Fruit fly (Drosophila melanogaster): Measurements from ENCODE around the gene Rcd-1.

Gene Rcd-1

dm6 chrX:19663196-19663858 is 24.8 kb downstream of the Rcd-1 start (continued):
- TF ChIP-seq lola (GFP tag; optimal IDR thresholded peaks at IDR 0.05): peak in 1 of 3 experiments; percentile 65
- no peak for TF ChIP-seq CG12236 (GFP tag; optimal IDR thresholded peaks at IDR 0.05)
- TF ChIP-seq CG32772 (GFP tag; IDR thresholded peaks at IDR 0.05): no peak
- no peak for TF ChIP-seq CrebB (tag; optimal IDR thresholded peaks at IDR 0.05)
- TF ChIP-seq CG9727 (GFP tag; optimal IDR thresholded peaks at IDR 0.05): peak; percentile 78
- TF ChIP-seq Poxn (GFP tag; IDR thresholded peaks at IDR 0.05): no peak
- TF ChIP-seq grau (tag; optimal IDR thresholded peaks at IDR 0.05): peak; percentile 66
- no peak for TF ChIP-seq CG3838 (GFP tag; optimal IDR thresholded peaks at IDR 0.05)
- no peak for TF ChIP-seq CTCF (GFP tag; optimal IDR thresholded peaks at IDR 0.05)
- TF ChIP-seq CG18599 (GFP tag; optimal IDR thresholded peaks at IDR 0.05): peak; percentile 52
- no peak for TF ChIP-seq bigmax (GFP tag; optimal IDR thresholded peaks at IDR 0.05)
- 0 out of 2 replicates have a peak, but pooled peaks have one; percentile 28 for TF ChIP-seq ranshi (GFP tag; IDR thresholded peaks at IDR 0.05)
- peak; percentile 17 for TF ChIP-seq trem (tag; optimal IDR thresholded peaks at IDR 0.05)
- TF ChIP-seq dmrt11E (tag; optimal IDR thresholded peaks at IDR 0.05): peak; percentile 70
- TF ChIP-seq CG9876 (GFP tag; optimal IDR thresholded peaks at IDR 0.05): no peak
- peak; percentile 61 for TF ChIP-seq CG12104 (GFP tag; optimal IDR thresholded peaks at IDR 0.05)
- TF ChIP-seq Hr39 (optimal IDR thresholded peaks at IDR 0.05): no peak
- TF ChIP-seq dysf (GFP tag; IDR thresholded peaks at IDR 0.05): peak; percentile 37; the same call in 1 of the 3 replicates
- no peak for TF ChIP-seq peb (GFP tag; IDR thresholded peaks at IDR 0.05)
- TF ChIP-seq CG4360 (GFP tag; IDR thresholded peaks at IDR 0.05): no peak
- no peak for TF ChIP-seq CG6791 (GFP tag; IDR thresholded peaks at IDR 0.05; ENCODE audit: partially characterized antibody)
- TF ChIP-seq caup (GFP tag; optimal IDR thresholded peaks at IDR 0.05; ENCODE audit: severe bottlenecking): peak; percentile 10
- no peak for TF ChIP-seq Dip2 (GFP tag; IDR thresholded peaks at IDR 0.05)
- TF ChIP-seq Eip74EF (GFP tag; optimal IDR thresholded peaks at IDR 0.05): no peak
- no peak for TF ChIP-seq bab2 (GFP tag; optimal IDR thresholded peaks at IDR 0.05)
- TF ChIP-seq ftz-f1 (GFP tag; optimal IDR thresholded peaks at IDR 0.05): no peak
- TF ChIP-seq CG16779 (GFP tag; IDR thresholded peaks at IDR 0.05): no peak
- TF ChIP-seq ab (GFP tag; optimal IDR thresholded peaks at IDR 0.05): peak; percentile 4
- no peak for TF ChIP-seq CG10959 (GFP tag; IDR thresholded peaks at IDR 0.05)
- TF ChIP-seq CG18011 (GFP tag; optimal IDR thresholded peaks at IDR 0.05): no peak
- no peak for TF ChIP-seq unc-4 (GFP tag; IDR thresholded peaks at IDR 0.05; ENCODE audit: partially characterized antibody)
- no peak for TF ChIP-seq CG14860 (GFP tag; IDR thresholded peaks at IDR 0.05; ENCODE audit: partially characterized antibody)
- peak; percentile 53 for TF ChIP-seq CG11504 (tag; optimal IDR thresholded peaks at IDR 0.05)
- TF ChIP-seq Oli (tag; optimal IDR thresholded peaks at IDR 0.05): peak; percentile 65
- peak; percentile 76 for TF ChIP-seq CG2678 (tag; optimal IDR thresholded peaks at IDR 0.05)
- no peak for TF ChIP-seq Atf-2 (GFP tag; optimal IDR thresholded peaks at IDR 0.05)
- TF ChIP-seq Xbp1 (GFP tag; optimal IDR thresholded peaks at IDR 0.05): peak; percentile 38
- peak; percentile 67 for TF ChIP-seq CG13775 (GFP tag; optimal IDR thresholded peaks at IDR 0.05)
- TF ChIP-seq CG8388 (GFP tag; optimal IDR thresholded peaks at IDR 0.05): peak; percentile 39
- peak; percentile 61; the same call in 2 of the 3 replicates for TF ChIP-seq CG17361 (GFP tag; IDR thresholded peaks at IDR 0.05)
- TF ChIP-seq CG13123 (GFP tag; optimal IDR thresholded peaks at IDR 0.05): no peak
- no peak for TF ChIP-seq vvl (GFP tag; IDR thresholded peaks at IDR 0.05)
- peak; percentile 82 for TF ChIP-seq CG18262 (tag; optimal IDR thresholded peaks at IDR 0.05)
- TF ChIP-seq CG17328 (GFP tag; IDR thresholded peaks at IDR 0.05): no peak
- no peak for TF ChIP-seq sna (GFP tag; IDR thresholded peaks at IDR 0.05; ENCODE audit: partially characterized antibody)
- no peak for TF ChIP-seq CG31224 (GFP tag; IDR thresholded peaks at IDR 0.05)
- TF ChIP-seq CG17912 (GFP tag; optimal IDR thresholded peaks at IDR 0.05): no peak
- no peak for TF ChIP-seq CG10654 (GFP tag; optimal IDR thresholded peaks at IDR 0.05)
- no peak for TF ChIP-seq ci (GFP tag; IDR thresholded peaks at IDR 0.05)
- peak; percentile 58 for TF ChIP-seq CG6854 (GFP tag; optimal IDR thresholded peaks at IDR 0.05)

All from whole organism, embryonic.